Worm (Caenorhabditis elegans): ENCODE measurements around the gene pfut-1.

DNA sequence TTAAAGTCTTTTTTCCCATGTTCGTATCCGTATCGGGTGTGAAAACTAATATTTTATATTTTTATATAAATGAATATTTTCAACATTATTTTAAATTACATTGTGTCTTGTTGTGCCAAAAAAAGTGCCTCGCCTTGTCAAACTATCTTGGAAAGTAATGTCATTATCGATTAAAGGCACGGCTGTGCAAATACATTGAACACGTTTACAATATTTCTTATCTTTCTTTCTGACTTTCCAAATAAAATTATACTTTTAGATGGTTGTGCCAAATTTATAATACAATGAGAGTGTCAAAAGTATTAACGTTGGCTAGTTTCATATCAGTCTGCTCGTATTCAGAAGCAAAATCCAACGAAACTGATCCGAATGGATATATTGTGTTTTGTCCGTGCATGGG is at the start of gene pfut-1:
- TF ChIP-seq him-1 (tag; optimal IDR thresholded peaks at IDR 0.05) (no peak), W03F9.2 (tag; optimal IDR thresholded peaks at IDR 0.05) (no peak), dao-5 (tag; optimal IDR thresholded peaks at IDR 0.05) (no peak)
